Fruit fly (Drosophila melanogaster): ENCODE results near the gene tna.

Gene tna

DNA sequence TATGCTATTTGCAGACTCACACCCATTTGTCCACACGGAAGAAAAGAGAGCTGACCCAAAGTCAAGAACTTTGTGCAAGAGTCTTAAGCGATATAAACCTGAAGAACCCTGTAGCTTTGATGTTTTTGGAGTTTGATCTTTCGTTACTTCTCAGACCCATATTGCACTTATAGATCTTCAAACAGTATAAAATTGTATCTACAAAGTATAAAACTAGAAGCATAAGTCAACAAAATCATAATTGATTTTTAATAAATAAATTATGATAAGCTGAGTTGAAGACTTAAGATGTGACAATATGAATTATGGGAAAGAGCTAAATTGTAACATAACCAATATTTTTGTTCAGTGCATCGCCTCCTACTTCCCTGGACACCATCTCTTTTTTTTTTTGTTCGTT is 8.0 kb upstream of the tna start (continued):
- TF ChIP-seq ab (GFP tag; optimal IDR thresholded peaks at IDR 0.05) (no peak), Hmr (GFP tag; optimal IDR thresholded peaks at IDR 0.05) (peak; percentile 60), ac (GFP tag; optimal IDR thresholded peaks at IDR 0.05) (no peak), nom (GFP tag; optimal IDR thresholded peaks at IDR 0.05) (no peak), CG13296 (GFP tag; optimal IDR thresholded peaks at IDR 0.05) (peak; percentile 49), en (GFP tag; optimal IDR thresholded peaks at IDR 0.05) (no peak), sna (GFP tag; IDR thresholded peaks at IDR 0.05; ENCODE audit: partially characterized antibody) (no peak), jigr1 (GFP tag; IDR thresholded peaks at IDR 0.05) (no peak), zfh2 (GFP tag; optimal IDR thresholded peaks at IDR 0.05) (no peak), Atf6 (GFP tag; IDR thresholded peaks at IDR 0.05) (peak; percentile 20; the same call in 1 of the 2 replicates), CG15011 (GFP tag; optimal IDR thresholded peaks at IDR 0.05) (peak; percentile 21), slou (GFP tag; optimal IDR thresholded peaks at IDR 0.05) (no peak), CrebB (tag; optimal IDR thresholded peaks at IDR 0.05) (no peak), CG13287 (GFP tag; IDR thresholded peaks at IDR 0.05; ENCODE audit: partially characterized antibody) (no peak), BtbVII (GFP tag; optimal IDR thresholded peaks at IDR 0.05) (peak; percentile 26), CG2120 (GFP tag; optimal IDR thresholded peaks at IDR 0.05) (peak; percentile 21), eve (GFP tag; optimal IDR thresholded peaks at IDR 0.05) (peak in 1 of 2 experiments; percentile 7), Dref (GFP tag; IDR thresholded peaks at IDR 0.05) (no peak), CG12071 (GFP tag; optimal IDR thresholded peaks at IDR 0.05) (no peak), Sry-β (GFP tag; optimal IDR thresholded peaks at IDR 0.05) (no peak), gsb-n (tag; optimal IDR thresholded peaks at IDR 0.05) (no peak), CG10267 (tag; optimal IDR thresholded peaks at IDR 0.05) (no peak), prd (optimal IDR thresholded peaks at IDR 0.05) (no peak), prd (GFP tag; IDR thresholded peaks at IDR 0.05) (no peak), Side (GFP tag; optimal IDR thresholded peaks at IDR 0.05) (no peak), pros (GFP tag; optimal IDR thresholded peaks at IDR 0.05) (no peak), amos (GFP tag; IDR thresholded peaks at IDR 0.05; ENCODE audit: partially characterized antibody) (no peak), bowl (GFP tag; IDR thresholded peaks at IDR 0.05) (no peak), CG14014 (GFP tag; IDR thresholded peaks at IDR 0.05) (no peak), CG6654 (GFP tag; optimal IDR thresholded peaks at IDR 0.05) (no peak), D19A (tag; optimal IDR thresholded peaks at IDR 0.05) (peak; percentile 24), oc (tag; optimal IDR thresholded peaks at IDR 0.05) (no peak), CG7839 (tag; optimal IDR thresholded peaks at IDR 0.05) (peak; percentile 62), CG8478 (optimal IDR thresholded peaks at IDR 0.05) (no peak), org-1 (GFP tag; optimal IDR thresholded peaks at IDR 0.05) (no peak), psq (GFP tag; optimal IDR thresholded peaks at IDR 0.05) (no peak), Mad (GFP tag; optimal IDR thresholded peaks at IDR 0.05) (no peak), CG17568 (GFP tag; optimal IDR thresholded peaks at IDR 0.05) (no peak), caup (GFP tag; optimal IDR thresholded peaks at IDR 0.05; ENCODE audit: severe bottlenecking) (peak; percentile 39), Gsc (GFP tag; IDR thresholded peaks at IDR 0.05) (no peak), CG10462 (GFP tag; optimal IDR thresholded peaks at IDR 0.05) (no peak), lmd (GFP tag; IDR thresholded peaks at IDR 0.05) (peak; percentile 42; the same call in 1 of the 2 replicates), shn (GFP tag; optimal IDR thresholded peaks at IDR 0.05) (no peak), Drgx (GFP tag; IDR thresholded peaks at IDR 0.05) (no peak), sisA (GFP tag; IDR thresholded peaks at IDR 0.05) (no peak), Opbp (GFP tag; IDR thresholded peaks at IDR 0.05; ENCODE audit: partially characterized antibody) (no peak), Med (GFP tag) (no peak), Neu2 (GFP tag; optimal IDR thresholded peaks at IDR 0.05; ENCODE audit: borderline replicate concordance) (no peak), CG14965 (GFP tag; optimal IDR thresholded peaks at IDR 0.05; ENCODE audit: borderline replicate concordance) (no peak), ranshi (GFP tag; IDR thresholded peaks at IDR 0.05) (no peak), row (GFP tag; IDR thresholded peaks at IDR 0.05) (peak; percentile 38), CG16863 (GFP tag; optimal IDR thresholded peaks at IDR 0.05) (no peak)

Data from whole organism, embryonic.